Worm (Caenorhabditis elegans) whole organism, early embryonic: ENCODE results near the gene cest-35.1.

Source experiments
- B0310.2 ChIP-seq: sonication (generic microtip); optimal IDR thresholded peaks from 2 replicates; lab custom pipeline; 2016; ENCODE audit warnings: mild to moderate bottlenecking, missing genetic modification characterization, missing compliant biosample characterization
- F13C5.2 ChIP-seq: sonication (generic microtip); optimal IDR thresholded peaks from 2 replicates; lab custom pipeline; 2017; ENCODE audit warnings: mild to moderate bottlenecking, missing genetic modification characterization, inconsistent platforms, missing compliant biosample characterization
- aly-1 ChIP-seq: sonication (generic microtip); optimal IDR thresholded peaks from 2 replicates; lab custom pipeline; 2016; ENCODE audit warnings: missing genetic modification characterization, missing compliant biosample characterization
- ama-1 ChIP-seq: fragments of 150-350 bp; optimal IDR thresholded peaks from 2 replicates; lab custom pipeline; 2014
- ceh-13 ChIP-seq: fragments of 200-800 bp; sonication (Bioruptor generic); optimal IDR thresholded peaks from 2 replicates; lab custom pipeline; 2018; ENCODE audit warnings: mild to moderate bottlenecking, missing genetic modification characterization, missing compliant biosample characterization
- ceh-36 ChIP-seq: sonication (generic microtip); optimal IDR thresholded peaks from 2 replicates; lab custom pipeline; 2016; ENCODE audit warnings: missing genetic modification characterization, inconsistent platforms, missing compliant biosample characterization
- ets-7 ChIP-seq: sonication (generic microtip); optimal IDR thresholded peaks from 2 replicates; lab custom pipeline; 2016; ENCODE audit warnings: missing genotype, missing genetic modification characterization, missing compliant biosample characterization
- flt-1 ChIP-seq: fragments of 200-800 bp; sonication (Bioruptor generic); IDR thresholded peaks from 2 replicates; pipeline ENCODE4 v1.3.6; 2022; ENCODE audit warnings: missing genetic modification characterization, missing compliant biosample characterization
- hmbx-1 ChIP-seq: sonication (generic microtip); optimal IDR thresholded peaks from 2 replicates; lab custom pipeline; 2016; ENCODE audit warnings: mild to moderate bottlenecking, missing genetic modification characterization, missing compliant biosample characterization
- hmg-4 ChIP-seq: fragments of 200-800 bp; sonication (Bioruptor generic); optimal IDR thresholded peaks from 2 replicates; lab custom pipeline; 2018; ENCODE audit warnings: mild to moderate bottlenecking, missing genetic modification characterization, missing compliant biosample characterization
- hnd-1 ChIP-seq: sonication (generic microtip); optimal IDR thresholded peaks from 2 replicates; lab custom pipeline; 2016; ENCODE audit warnings: missing genetic modification characterization, missing compliant biosample characterization
- pes-1 ChIP-seq: fragments of 200-800 bp; sonication (Bioruptor generic); IDR thresholded peaks from 2 replicates; pipeline ENCODE4 v1.3.6; 2022; ENCODE audit warnings: missing genetic modification reagents, missing genetic modification characterization, missing compliant biosample characterization
- scrt-1 ChIP-seq: fragments of 200-800 bp; sonication (Bioruptor generic); IDR thresholded peaks from 2 replicates; pipeline ENCODE4 v1.3.6; 2022; ENCODE audit warnings: missing genetic modification characterization, missing compliant biosample characterization
- sea-1 ChIP-seq: fragments of 200-800 bp; sonication (Bioruptor generic); conservative IDR thresholded peaks from 2 replicates; pipeline ENCODE4 v1.3.6; 2022; ENCODE audit warnings: missing genetic modification characterization, missing compliant biosample characterization
- tbx-11 ChIP-seq: fragments of 200-800 bp; sonication (Bioruptor generic); IDR thresholded peaks from 2 replicates; pipeline ENCODE4 v1.3.6; 2022; ENCODE audit warnings: missing genetic modification characterization, missing compliant biosample characterization
- tbx-37 ChIP-seq: fragments of 200-800 bp; sonication (Bioruptor generic); conservative IDR thresholded peaks from 2 replicates; pipeline ENCODE4 v1.3.6; 2022; ENCODE audit warnings: missing genetic modification reagents, missing genetic modification characterization, missing compliant biosample characterization
- tra-4 ChIP-seq: sonication (generic microtip); optimal IDR thresholded peaks from 2 replicates; lab custom pipeline; 2017; ENCODE audit warnings: missing genetic modification characterization, missing compliant biosample characterization

cest-35.1 gene

DNA sequence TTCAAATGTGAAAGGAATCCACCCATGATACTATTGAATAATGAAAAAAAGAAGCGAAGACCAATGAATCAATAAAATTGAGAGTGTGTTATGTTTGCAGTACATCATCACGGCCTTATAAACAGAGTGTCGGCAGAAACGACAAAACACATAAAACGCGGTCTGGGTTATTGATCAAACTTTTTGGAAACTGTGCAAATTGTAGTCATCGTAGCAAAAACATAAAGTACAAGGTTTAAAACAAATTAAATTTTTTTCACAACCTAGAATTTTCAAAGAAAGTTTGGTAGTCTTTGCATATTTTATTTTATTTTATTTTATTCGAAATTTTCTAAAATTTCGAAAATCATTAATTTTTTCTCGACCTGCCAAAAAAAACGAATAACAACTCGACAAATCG is at the start of gene cest-35.1:
Gene cest-35.1, minus strand, starts transcription at position 101 of the 400 bp plus-strand sequence.
- TF ChIP-seq F13C5.2 (no peak), flt-1 (GFP tag; lab: Robert Waterston, UW) (no peak), scrt-1 (GFP tag; lab: Robert Waterston, UW) (no peak), tra-4 (tag; lab: Kevin White, UChicago) (no peak), hnd-1 (tag; lab: Kevin White, UChicago) (no peak), ceh-36 (tag; lab: Kevin White, UChicago) (no peak), ceh-13 (GFP tag; lab: Kevin White, UChicago) (no peak), ets-7 (tag; lab: Kevin White, UChicago) (no peak), aly-1 (no peak), hmg-4 (GFP tag; lab: Kevin White, UChicago) (no peak)

DNA sequence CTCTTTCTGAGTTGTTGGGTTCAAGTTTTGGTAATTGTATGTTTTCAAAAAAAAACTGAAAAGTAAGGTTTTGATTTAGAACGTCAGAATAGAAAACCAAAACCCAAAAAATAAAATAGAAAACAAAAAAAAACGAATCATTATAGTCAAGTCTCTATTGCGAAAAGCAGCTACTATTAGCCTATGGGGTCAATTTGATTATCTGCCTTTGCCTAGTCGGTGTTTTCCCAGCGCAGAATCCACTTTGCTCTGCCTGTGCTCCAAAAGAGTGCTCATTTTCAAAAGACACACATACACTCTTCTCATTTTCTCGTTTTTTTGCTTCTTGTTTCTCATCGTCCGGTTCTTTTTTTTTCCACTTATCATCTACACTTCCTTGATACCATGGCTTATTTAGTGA is 45.7 kb upstream of the cest-35.1 start:
- TF ChIP-seq ets-7 (tag; lab: Kevin White, UChicago) (no peak), tbx-11 (GFP tag; lab: Robert Waterston, UW) (no peak)

DNA sequence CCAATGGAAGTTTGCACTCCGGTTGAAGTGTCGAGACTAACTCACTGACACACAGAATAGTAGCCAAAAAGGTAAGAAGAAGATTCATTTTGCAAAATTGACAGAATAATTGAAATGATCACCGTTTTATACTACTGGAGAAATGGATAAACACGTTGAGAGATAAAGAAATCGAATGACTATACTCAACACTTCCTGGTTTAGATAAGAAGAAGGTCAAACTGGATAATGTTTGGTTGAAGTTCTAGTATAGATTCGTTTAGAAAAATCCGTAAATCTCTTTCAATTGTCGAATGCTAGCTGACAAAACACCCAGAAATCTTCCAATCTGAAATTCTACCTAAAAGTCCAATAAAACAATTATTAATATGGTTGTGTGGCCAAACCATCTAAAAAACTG is 44.3 kb upstream of the cest-35.1 start, which contains the start of gene Y49G5A.1:
Gene Y49G5A.1, minus strand, starts transcription at position 101 of the 400 bp plus-strand sequence.
- TF ChIP-seq sea-1 (GFP tag; lab: Robert Waterston, UW) (no peak), pes-1 (GFP tag; lab: Robert Waterston, UW) (no peak), tbx-37 (GFP tag; lab: Robert Waterston, UW) (no peak), aly-1 (no peak), ama-1 (lab: Kevin White, UChicago) (no peak), scrt-1 (GFP tag; lab: Robert Waterston, UW) (no peak)

DNA sequence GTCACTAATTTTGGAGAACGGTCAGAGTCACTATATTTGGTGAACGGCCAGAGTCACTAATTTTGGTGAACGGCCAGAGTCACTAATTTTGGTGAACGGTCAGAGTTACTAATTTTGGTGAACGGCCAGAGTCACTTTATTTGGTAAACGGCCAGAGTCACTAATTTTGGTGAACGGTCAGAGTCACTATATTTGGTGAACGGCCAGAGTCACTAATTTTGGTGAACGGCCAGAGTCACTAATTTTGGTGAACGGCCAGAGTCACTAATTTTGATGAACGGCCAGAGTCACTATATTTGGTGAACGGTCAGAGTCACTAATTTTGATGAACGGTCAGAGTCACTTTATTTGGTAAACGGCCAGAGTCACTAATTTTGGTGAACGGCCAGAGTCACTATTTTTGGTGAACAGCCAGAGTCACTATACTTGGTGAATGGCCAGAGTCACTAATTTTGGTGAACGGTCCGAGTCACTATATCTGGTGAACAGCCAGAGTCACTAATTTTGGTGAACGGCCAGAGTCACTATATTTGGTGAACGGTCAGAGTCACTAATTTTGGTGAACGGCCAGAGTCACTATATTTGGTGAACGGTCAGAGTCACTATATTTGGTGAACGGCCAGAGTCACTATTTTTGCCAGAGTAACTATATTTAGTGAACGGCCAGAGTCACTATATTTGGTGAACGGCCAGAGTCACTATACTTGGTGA is 41.5 kb upstream of the cest-35.1 start:
- peak; percentile 74 for TF ChIP-seq hmg-4 (GFP tag; lab: Kevin White, UChicago)
- TF ChIP-seq tra-4 (tag; lab: Kevin White, UChicago) = peak; percentile 53
- TF ChIP-seq ceh-13 (GFP tag; lab: Kevin White, UChicago) = peak; percentile 25
- TF ChIP-seq ets-7 (tag; lab: Kevin White, UChicago) = peak; percentile 34
- TF ChIP-seq ceh-36 (tag; lab: Kevin White, UChicago) = peak; percentile 12

DNA sequence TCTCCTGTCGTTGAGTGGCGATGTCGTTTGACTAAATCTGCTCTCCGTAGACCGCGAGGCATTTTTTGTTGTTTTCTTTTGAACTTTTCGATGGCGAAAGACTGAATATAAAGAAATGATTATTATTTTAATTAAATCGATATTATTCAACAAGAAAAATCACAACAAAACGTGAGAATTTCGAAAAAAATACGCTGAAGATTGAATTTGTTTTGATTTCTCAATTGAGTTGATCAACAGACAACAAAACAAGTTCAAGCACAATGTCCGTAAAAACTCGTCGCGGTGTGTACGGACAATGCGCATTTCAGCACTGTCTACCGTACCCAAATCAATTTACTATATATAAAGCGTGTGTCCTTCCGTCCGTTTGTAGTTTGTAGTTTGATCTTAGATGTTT is 35.1 kb upstream of the cest-35.1 start, which contains the start of gene B0238.9:
Gene B0238.9, minus strand, starts transcription at position 101 of the 400 bp plus-strand sequence.
- TF ChIP-seq ceh-36 (tag; lab: Kevin White, UChicago) = no peak
- no peak for TF ChIP-seq hmg-4 (GFP tag; lab: Kevin White, UChicago)
- no peak for TF ChIP-seq tbx-11 (GFP tag; lab: Robert Waterston, UW)
- TF ChIP-seq ets-7 (tag; lab: Kevin White, UChicago) = no peak
- no peak for TF ChIP-seq F13C5.2
- no peak for TF ChIP-seq scrt-1 (GFP tag; lab: Robert Waterston, UW)
- no peak for TF ChIP-seq hmbx-1

DNA sequence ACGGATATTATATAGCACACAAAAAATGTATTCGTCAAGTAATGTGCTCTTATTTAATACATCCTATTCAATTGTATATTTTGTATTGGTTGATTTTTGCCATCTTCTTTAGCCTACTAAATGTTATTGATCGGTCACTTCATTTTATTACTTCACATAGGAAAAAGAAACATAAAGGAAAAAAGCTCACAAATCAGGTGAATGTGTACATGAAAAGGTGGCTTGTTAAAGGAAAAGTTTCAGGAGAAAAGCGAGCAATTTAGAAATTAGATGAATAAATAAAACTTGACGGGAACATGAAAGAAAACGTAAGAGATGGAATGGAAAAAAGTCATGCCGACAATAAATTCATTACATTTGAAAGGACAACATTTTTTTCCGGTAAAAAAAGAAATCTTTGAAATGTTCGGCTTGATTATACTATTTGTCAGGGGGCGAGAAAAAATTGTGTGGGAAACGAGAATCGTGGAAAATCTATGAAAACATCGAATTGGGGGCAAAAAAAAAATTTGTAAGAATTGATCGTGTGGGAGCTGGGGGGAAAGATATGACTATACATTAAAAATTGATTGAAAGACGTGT is 32.6 kb upstream of the cest-35.1 start:
- no peak for TF ChIP-seq sea-1 (GFP tag; lab: Robert Waterston, UW)
- TF ChIP-seq pes-1 (GFP tag; lab: Robert Waterston, UW) = 0 out of 2 replicates have a peak, but pooled peaks have one; percentile 14

DNA sequence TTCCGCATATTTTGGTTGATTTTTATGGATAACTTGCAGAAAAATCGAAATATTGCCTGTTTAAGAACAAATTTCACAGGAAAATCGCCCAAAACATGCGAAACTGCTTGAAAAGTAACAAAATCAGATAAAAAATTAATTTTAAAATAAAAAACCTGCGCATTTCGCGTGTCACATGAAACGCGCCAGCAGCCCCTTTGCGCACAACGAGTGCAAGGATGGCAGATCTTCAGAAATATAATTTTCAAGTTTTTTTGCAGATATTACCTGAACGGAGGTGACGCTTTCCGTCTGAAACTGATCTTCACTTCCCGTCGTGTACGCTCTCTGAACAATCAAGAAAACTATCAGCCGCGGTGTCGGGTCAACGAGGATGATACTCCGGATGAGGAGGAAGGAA is 32.0 kb upstream of the cest-35.1 start:
- TF ChIP-seq tbx-11 (GFP tag; lab: Robert Waterston, UW) = 0 out of 2 replicates have a peak, but pooled peaks have one; percentile 55
- TF ChIP-seq aly-1 = no peak
- TF ChIP-seq pes-1 (GFP tag; lab: Robert Waterston, UW) = peak; percentile 60; the same call in 1 of the 2 replicates
- TF ChIP-seq F13C5.2 = peak; percentile 27

DNA sequence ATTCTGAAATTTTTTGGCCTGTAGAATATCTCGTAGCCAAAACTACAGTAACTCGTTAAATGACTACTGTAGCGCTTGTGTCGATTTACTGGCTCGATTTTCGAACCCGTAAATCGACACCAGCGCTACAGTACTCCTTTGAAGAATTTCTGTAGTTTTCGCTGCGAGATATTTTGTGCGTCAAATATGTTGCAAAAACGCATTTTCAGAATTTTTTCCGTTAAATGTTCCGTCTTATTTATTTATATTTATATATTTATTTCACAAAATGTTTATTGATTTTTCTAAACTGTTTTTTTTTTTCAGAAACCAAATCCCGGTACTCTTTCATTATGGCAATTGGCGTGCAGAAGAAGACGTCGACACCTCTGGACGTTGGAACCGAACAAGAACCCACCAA is 30.8 kb upstream of the cest-35.1 start, which contains the start of gene natc-2:
Gene natc-2, plus strand, starts transcription at position 301 of the 400 bp plus-strand sequence.
- TF ChIP-seq ama-1 (lab: Kevin White, UChicago) (no peak), flt-1 (GFP tag; lab: Robert Waterston, UW) (no peak), hnd-1 (tag; lab: Kevin White, UChicago) (no peak), tbx-37 (GFP tag; lab: Robert Waterston, UW) (no peak), tra-4 (tag; lab: Kevin White, UChicago) (no peak), ceh-36 (tag; lab: Kevin White, UChicago) (no peak), scrt-1 (GFP tag; lab: Robert Waterston, UW) (no peak), aly-1 (no peak), ceh-13 (GFP tag; lab: Kevin White, UChicago) (no peak), hmbx-1 (no peak), tbx-11 (GFP tag; lab: Robert Waterston, UW) (no peak), hmg-4 (GFP tag; lab: Kevin White, UChicago) (no peak)

DNA sequence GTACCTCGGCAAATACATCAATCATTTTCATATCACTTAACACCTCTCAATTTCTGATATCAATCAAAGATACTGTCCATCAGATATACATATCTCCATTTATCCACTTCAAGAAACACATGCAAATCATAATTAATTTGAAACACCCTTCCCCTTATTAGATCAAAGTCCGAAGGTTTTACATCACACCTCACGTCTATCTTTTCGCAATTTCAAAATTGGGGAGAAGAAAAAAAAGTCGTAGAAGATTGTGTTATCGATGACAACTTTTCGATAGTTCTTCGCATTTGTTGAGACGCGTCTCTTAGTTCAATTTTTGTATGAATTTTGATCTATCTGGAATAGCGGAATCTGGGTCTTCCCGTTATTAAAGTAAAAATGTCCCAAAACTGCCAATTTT is 30.3 kb upstream of the cest-35.1 start:
- no peak for TF ChIP-seq F13C5.2
- no peak for TF ChIP-seq B0310.2 (tag; lab: Kevin White, UChicago)
- TF ChIP-seq flt-1 (GFP tag; lab: Robert Waterston, UW) = no peak
- no peak for TF ChIP-seq hnd-1 (tag; lab: Kevin White, UChicago)
- no peak for TF ChIP-seq hmg-4 (GFP tag; lab: Kevin White, UChicago)
- no peak for TF ChIP-seq ceh-36 (tag; lab: Kevin White, UChicago)
- no peak for TF ChIP-seq ama-1 (lab: Kevin White, UChicago)
- TF ChIP-seq ceh-13 (GFP tag; lab: Kevin White, UChicago) = no peak
- TF ChIP-seq tbx-37 (GFP tag; lab: Robert Waterston, UW) = no peak
- TF ChIP-seq tra-4 (tag; lab: Kevin White, UChicago) = no peak
- TF ChIP-seq pes-1 (GFP tag; lab: Robert Waterston, UW) = no peak
- TF ChIP-seq aly-1 = no peak
- no peak for TF ChIP-seq hmbx-1
- no peak for TF ChIP-seq sea-1 (GFP tag; lab: Robert Waterston, UW)
- no peak for TF ChIP-seq ets-7 (tag; lab: Kevin White, UChicago)
